Fruit fly (Drosophila melanogaster) whole organism, embryonic: ENCODE results near the gene Tango1.

Experiments
- B-H2 ChIP-seq: fragments of 200-800 bp; sonication (Bioruptor generic); optimal IDR thresholded peaks from 2 replicates; lab custom pipeline; 2018; ENCODE audit warnings: missing biosample characterization, mild to moderate bottlenecking, missing genetic modification characterization
- Bteb2 ChIP-seq: fragments of 200-800 bp; sonication (Bioruptor generic); optimal IDR thresholded peaks from 2 replicates; lab custom pipeline; 2016; ENCODE audit warnings: missing biosample characterization, missing genetic modification characterization
- CG10209 ChIP-seq: fragments of 200-800 bp; sonication (Bioruptor generic); optimal IDR thresholded peaks from 3 replicates; lab custom pipeline; 2017; ENCODE audit warnings: missing biosample characterization, mild to moderate bottlenecking, missing genetic modification characterization, missing genetic modification reagents
- CG10274 ChIP-seq: fragments of 200-800 bp; sonication (Bioruptor generic); optimal IDR thresholded peaks from 3 replicates; lab custom pipeline; 2017; ENCODE audit warnings: missing biosample characterization, mild to moderate bottlenecking, missing genetic modification characterization
- CG10959 ChIP-seq: fragments of 200-800 bp; sonication (Bioruptor generic); IDR thresholded peaks from 2 replicates; pipeline ENCODE4 v1.3.6; 2022; ENCODE audit warnings: missing biosample characterization, missing genetic modification characterization
- CG11093 ChIP-seq: fragments of 200-800 bp; sonication (Bioruptor generic); IDR thresholded peaks from 3 replicates; pipeline ENCODE4 v1.3.6; 2022; ENCODE audit warnings: missing biosample characterization, missing genetic modification characterization
- CG11247 ChIP-seq: fragments of 200-800 bp; sonication (Bioruptor generic); IDR thresholded peaks from 2 replicates; pipeline ENCODE4 v1.3.6; 2022; ENCODE audit warnings: missing biosample characterization, missing genetic modification characterization
- CG14050 ChIP-seq: fragments of 200-800 bp; sonication (Bioruptor generic); IDR thresholded peaks from 3 replicates; pipeline ENCODE4 v1.3.6; 2022; ENCODE audit warnings: missing biosample characterization, missing genetic modification characterization
- CG14860 ChIP-seq: fragments of 200-800 bp; sonication (Bioruptor generic); IDR thresholded peaks from 3 replicates; pipeline ENCODE4 v1.3.6; 2022; ENCODE audit warnings: missing biosample characterization, missing genetic modification characterization; ENCODE audit not compliant: partially characterized antibody
- CG15073 ChIP-seq: fragments of 200-800 bp; sonication (Bioruptor generic); optimal IDR thresholded peaks from 2 replicates; lab custom pipeline; 2016; ENCODE audit warnings: missing biosample characterization, missing genetic modification characterization
- CG15514 ChIP-seq: fragments of 200-800 bp; sonication (Bioruptor generic); optimal IDR thresholded peaks from 3 replicates; lab custom pipeline; 2017; ENCODE audit warnings: missing biosample characterization, missing genetic modification characterization, mild to moderate bottlenecking, moderate library complexity, missing genetic modification reagents
- CG16813 ChIP-seq: fragments of 200-800 bp; sonication (Bioruptor generic); IDR thresholded peaks from 3 replicates; pipeline ENCODE4 v1.3.6; 2022; ENCODE audit warnings: missing biosample characterization, missing genetic modification characterization; ENCODE audit not compliant: partially characterized antibody
- CG17186 ChIP-seq: fragments of 200-800 bp; sonication (Bioruptor generic); optimal IDR thresholded peaks from 3 replicates; lab custom pipeline; 2017; ENCODE audit warnings: missing biosample characterization, missing genetic modification reagents, missing genetic modification characterization
- CG17359 ChIP-seq: fragments of 200-800 bp; sonication (Bioruptor generic); optimal IDR thresholded peaks from 3 replicates; lab custom pipeline; 2018; ENCODE audit warnings: missing biosample characterization, mild to moderate bottlenecking, missing genetic modification characterization, moderate library complexity
- CG17612 ChIP-seq: fragments of 200-800 bp; sonication (Bioruptor generic); IDR thresholded peaks from 2 replicates; pipeline ENCODE4 v1.3.6; 2022; ENCODE audit warnings: missing biosample characterization, missing genetic modification characterization
- CG1832 ChIP-seq: fragments of 200-800 bp; sonication (Bioruptor generic); optimal IDR thresholded peaks from 2 replicates; lab custom pipeline; 2017; ENCODE audit warnings: missing biosample characterization, mild to moderate bottlenecking, missing genetic modification characterization, inconsistent platforms
- CG18476 ChIP-seq: fragments of 200-800 bp; sonication (Bioruptor generic); optimal IDR thresholded peaks from 2 replicates; lab custom pipeline; 2016; ENCODE audit warnings: missing biosample characterization, mild to moderate bottlenecking, missing genetic modification characterization
- CG18764 ChIP-seq: fragments of 200-800 bp; sonication (Bioruptor generic); optimal IDR thresholded peaks from 3 replicates; lab custom pipeline; 2016; ENCODE audit warnings: missing biosample characterization, missing genetic modification characterization
- CG2129 ChIP-seq: fragments of 200-800 bp; sonication (Bioruptor generic); IDR thresholded peaks from 2 replicates; pipeline ENCODE4 v1.3.6; 2022; ENCODE audit warnings: missing biosample characterization, missing genetic modification characterization; ENCODE audit not compliant: partially characterized antibody
- CG31441 ChIP-seq: fragments of 200-800 bp; sonication (Bioruptor generic); IDR thresholded peaks from 2 replicates; pipeline ENCODE4 v1.3.6; 2022; ENCODE audit warnings: missing biosample characterization, missing genetic modification characterization
- CG3163 ChIP-seq: fragments of 200-800 bp; sonication (Bioruptor generic); optimal IDR thresholded peaks from 3 replicates; lab custom pipeline; 2016; ENCODE audit warnings: missing biosample characterization, missing genetic modification characterization
- CG3726 ChIP-seq: fragments of 200-800 bp; sonication (Bioruptor generic); IDR thresholded peaks from 3 replicates; pipeline ENCODE4, ENCODE4 v1.3.6; 2022; ENCODE audit warnings: missing biosample characterization, missing genetic modification characterization
- CG4424 ChIP-seq: fragments of 200-800 bp; sonication (Bioruptor generic); optimal IDR thresholded peaks from 3 replicates; lab custom pipeline; 2016; ENCODE audit warnings: missing biosample characterization, missing genetic modification characterization
- CG4730 ChIP-seq: fragments of 200-800 bp; sonication (Bioruptor generic); IDR thresholded peaks from 2 replicates; pipeline ENCODE4 v1.3.6; 2022; ENCODE audit warnings: missing biosample characterization, missing genetic modification characterization
- CG7556 ChIP-seq: fragments of 200-800 bp; sonication (Bioruptor generic); optimal IDR thresholded peaks from 2 replicates; lab custom pipeline; 2017; ENCODE audit warnings: missing biosample characterization, mild to moderate bottlenecking, missing genetic modification characterization
- CG8944 ChIP-seq: fragments of 200-800 bp; sonication (Bioruptor generic); optimal IDR thresholded peaks from 3 replicates; lab custom pipeline; 2016; ENCODE audit warnings: missing biosample characterization, missing genetic modification characterization
- CHES-1-like ChIP-seq: fragments of 200-800 bp; sonication (Bioruptor generic); optimal IDR thresholded peaks from 2 replicates; lab custom pipeline; 2016; ENCODE audit warnings: missing biosample characterization, missing genetic modification characterization
- CTCF ChIP-seq: fragments of 200-800 bp; sonication (Bioruptor generic); optimal IDR thresholded peaks from 2 replicates; lab custom pipeline; 2017; ENCODE audit warnings: missing biosample characterization, mild to moderate bottlenecking, missing genetic modification characterization, moderate library complexity
- Chrac-16 ChIP-seq: fragments of 200-800 bp; sonication (Bioruptor generic); optimal IDR thresholded peaks from 3 replicates; lab custom pipeline; 2016; ENCODE audit warnings: missing biosample characterization, missing genetic modification characterization
- Dek ChIP-seq: fragments of 200-800 bp; sonication (Bioruptor generic); optimal IDR thresholded peaks from 3 replicates; lab custom pipeline; 2019; ENCODE audit warnings: missing biosample characterization, mild to moderate bottlenecking, missing genetic modification characterization, moderate library complexity
- Dref ChIP-seq: fragments of 200-800 bp; sonication (Bioruptor generic); IDR thresholded peaks from 2 replicates; pipeline ENCODE4 v1.3.6; 2022; ENCODE audit warnings: missing biosample characterization, missing genetic modification characterization
- Fer2 ChIP-seq: fragments of 200-800 bp; sonication (Bioruptor generic); optimal IDR thresholded peaks from 2 replicates; lab custom pipeline; 2018; ENCODE audit warnings: missing biosample characterization, mild to moderate bottlenecking, missing genetic modification characterization, moderate library complexity
- Hr39 ChIP-seq: fragments of >200 bp; optimal IDR thresholded peaks from 2 replicates; lab custom pipeline; 2017
- Mrtf ChIP-seq: fragments of 200-800 bp; sonication (Bioruptor generic); IDR thresholded peaks from 3 replicates; pipeline ENCODE4 v1.3.6; 2022; ENCODE audit warnings: missing biosample characterization, missing genetic modification characterization
- NfI ChIP-seq: fragments of 200-800 bp; sonication (Bioruptor generic); optimal IDR thresholded peaks from 3 replicates; lab custom pipeline; 2018; ENCODE audit warnings: missing biosample characterization, mild to moderate bottlenecking, missing genetic modification characterization, moderate library complexity
- Rfx ChIP-seq: fragments of 200-800 bp; sonication (Bioruptor generic); IDR thresholded peaks from 2 replicates; pipeline ENCODE4 v1.3.6; 2022; ENCODE audit warnings: missing biosample characterization, missing genetic modification characterization
- Six4 ChIP-seq: fragments of 200-800 bp; sonication (Bioruptor generic); optimal IDR thresholded peaks from 2 replicates; lab custom pipeline; 2016; ENCODE audit warnings: missing biosample characterization, missing genetic modification characterization
- Sox102F ChIP-seq: fragments of 200-800 bp; sonication (Bioruptor generic); optimal IDR thresholded peaks from 2 replicates; lab custom pipeline; 2018; ENCODE audit warnings: missing biosample characterization, mild to moderate bottlenecking, missing genetic modification characterization, moderate library complexity
- ac ChIP-seq: fragments of 200-800 bp; sonication (Bioruptor generic); optimal IDR thresholded peaks from 3 replicates; lab custom pipeline; 2017; ENCODE audit warnings: missing biosample characterization, mild to moderate bottlenecking, missing genetic modification characterization
- cato ChIP-seq: fragments of 200-800 bp; sonication (Bioruptor generic); optimal IDR thresholded peaks from 2 replicates; lab custom pipeline; 2016; ENCODE audit warnings: missing biosample characterization, missing genetic modification characterization, borderline replicate concordance
- disco-r ChIP-seq: fragments of 200-800 bp; sonication (Bioruptor generic); optimal IDR thresholded peaks from 2 replicates; lab custom pipeline; 2016; ENCODE audit warnings: missing biosample characterization, missing genetic modification characterization
- gce ChIP-seq: fragments of 200-800 bp; sonication (Bioruptor generic); IDR thresholded peaks from 3 replicates; pipeline ENCODE4 v1.3.6; 2022; ENCODE audit warnings: missing biosample characterization, missing genetic modification characterization
- hkb ChIP-seq, 2 experiments: fragments of 200-800 bp in 1 of 2; fragments of >200 bp in 1 of 2; sonication (Bioruptor generic) in 1 of 2; IDR thresholded peaks in 1 of 2; optimal IDR thresholded peaks in 1 of 2; 2 replicates each; pipeline versions ENCODE4 v1.3.6 to Lab custom; 2017 to 2022; ENCODE audit warnings: missing biosample characterization in 1 of 2, missing genetic modification characterization in 1 of 2
- klu ChIP-seq: fragments of 200-800 bp; sonication (Bioruptor generic); IDR thresholded peaks from 2 replicates; pipeline ENCODE4 v1.3.6; 2022; ENCODE audit warnings: missing biosample characterization, missing genetic modification characterization
- psq ChIP-seq: fragments of 200-800 bp; sonication (Bioruptor generic); optimal IDR thresholded peaks from 2 replicates; lab custom pipeline; 2017; ENCODE audit warnings: missing biosample characterization, missing genetic modification characterization
- repo ChIP-seq: fragments of 200-800 bp; sonication (Bioruptor generic); optimal IDR thresholded peaks from 2 replicates; lab custom pipeline; 2016; ENCODE audit warnings: missing biosample characterization, missing genetic modification characterization
- ro ChIP-seq: fragments of 200-800 bp; sonication (Bioruptor generic); IDR thresholded peaks from 2 replicates; pipeline ENCODE4 v1.3.6; 2022; ENCODE audit warnings: missing biosample characterization, missing genetic modification characterization
- vfl ChIP-seq: fragments of 200-800 bp; sonication (Bioruptor generic); optimal IDR thresholded peaks from 2 replicates; lab custom pipeline; 2016; ENCODE audit warnings: missing biosample characterization, missing genetic modification characterization

The Tango1 gene

dm6 chr2L:6611374-6612005 is 37.7 kb upstream of the Tango1 start (continued):
- no peak for TF ChIP-seq CG17186 (GFP tag; lab: Kevin White, UChicago)
- no peak for TF ChIP-seq CG4424 (GFP tag; lab: Kevin White, UChicago)
- TF ChIP-seq Sox102F: peak; percentile 10
- no peak for TF ChIP-seq hkb (optimal IDR thresholded peaks at IDR 0.05; lab: Kevin White, UChicago)
- peak; percentile 15; the same call in 1 of the 2 replicates for TF ChIP-seq hkb (GFP tag; IDR thresholded peaks at IDR 0.05; lab: Robert Waterston, UW)
- TF ChIP-seq CG16813 (GFP tag; lab: Robert Waterston, UW): no peak
- no peak for TF ChIP-seq Mrtf (GFP tag; lab: Robert Waterston, UW)
- no peak for TF ChIP-seq psq (GFP tag; lab: Kevin White, UChicago)
- no peak for TF ChIP-seq CG7556 (GFP tag; lab: Kevin White, UChicago)
- TF ChIP-seq CG17359 (tag; lab: Kevin White, UChicago): peak; percentile 35
- no peak for TF ChIP-seq disco-r (GFP tag; lab: Kevin White, UChicago)
- no peak for TF ChIP-seq CG10209 (GFP tag; lab: Kevin White, UChicago)
- no peak for TF ChIP-seq CG15073 (GFP tag; lab: Kevin White, UChicago)

- peak; percentile 100 for TF ChIP-seq cato (GFP tag; lab: Kevin White, UChicago)
- TF ChIP-seq vfl: peak; percentile 100
- TF ChIP-seq Mrtf (GFP tag; lab: Robert Waterston, UW): peak; percentile 100
- peak; percentile 100 for TF ChIP-seq CG31441
- TF ChIP-seq B-H2: peak; percentile 100
- peak; percentile 100 for TF ChIP-seq CHES-1-like
- peak; percentile 100 for TF ChIP-seq CG17612 (GFP tag; lab: Robert Waterston, UW)
- TF ChIP-seq ro (GFP tag; lab: Robert Waterston, UW): peak; percentile 100
- peak; percentile 100 for TF ChIP-seq CG11247 (GFP tag; lab: Robert Waterston, UW)
- TF ChIP-seq CG15514: peak; percentile 97
- peak; percentile 100 for TF ChIP-seq Rfx (GFP tag; lab: Robert Waterston, UW)
- peak; percentile 56 for TF ChIP-seq CG1832
- peak; percentile 100 for TF ChIP-seq gce
- TF ChIP-seq CG18476 (GFP tag; lab: Kevin White, UChicago): peak; percentile 100
- peak; percentile 100 for TF ChIP-seq CG10959 (GFP tag; lab: Robert Waterston, UW)
- no peak for TF ChIP-seq Hr39 (lab: Kevin White, UChicago)
- peak; percentile 100 for TF ChIP-seq CG10209 (GFP tag; lab: Kevin White, UChicago)
- TF ChIP-seq NfI (GFP tag; lab: Kevin White, UChicago): peak; percentile 100
- TF ChIP-seq klu (GFP tag; lab: Robert Waterston, UW): peak; percentile 100
- peak; percentile 100 for TF ChIP-seq Dek (tag; lab: Kevin White, UChicago)
- peak; percentile 100 for TF ChIP-seq CG4730 (GFP tag; lab: Robert Waterston, UW)
- peak; percentile 100 for TF ChIP-seq Bteb2 (GFP tag; lab: Kevin White, UChicago)
- peak; percentile 86 for TF ChIP-seq CTCF (GFP tag; lab: Kevin White, UChicago)
- no peak for TF ChIP-seq CG2129 (GFP tag; lab: Robert Waterston, UW)
- peak; percentile 100 for TF ChIP-seq CG18764 (GFP tag; lab: Kevin White, UChicago)
- 0 out of 3 replicates have a peak, but pooled peaks have one; percentile 17 for TF ChIP-seq CG14860 (GFP tag; lab: Robert Waterston, UW)
- peak; percentile 100 for TF ChIP-seq ac (GFP tag; lab: Kevin White, UChicago)
- peak; percentile 100 for TF ChIP-seq Six4 (GFP tag; lab: Kevin White, UChicago)
- peak; percentile 63 for TF ChIP-seq Dref (GFP tag; lab: Robert Waterston, UW)
- peak; percentile 100 for TF ChIP-seq Fer2 (tag; lab: Kevin White, UChicago)
- TF ChIP-seq repo: peak; percentile 100
- TF ChIP-seq CG8944: peak; percentile 100
- TF ChIP-seq Chrac-16 (GFP tag; lab: Kevin White, UChicago): peak; percentile 100
- peak; percentile 100 for TF ChIP-seq CG4424 (GFP tag; lab: Kevin White, UChicago)
- TF ChIP-seq CG10274 (GFP tag; lab: Kevin White, UChicago): peak; percentile 98
- peak; percentile 100 for TF ChIP-seq CG11093
- TF ChIP-seq CG14050 (GFP tag; lab: Robert Waterston, UW): peak; percentile 100
- TF ChIP-seq CG3163: peak; percentile 98
- peak; percentile 100 for TF ChIP-seq CG3726 (GFP tag; lab: Robert Waterston, UW)
Measured at dm6 chr2L:6612477-6613004, 36.6 kb upstream of the Tango1 start.
